Fruit fly (Drosophila melanogaster): Measurements from ENCODE around the gene out.

The out gene

DNA sequence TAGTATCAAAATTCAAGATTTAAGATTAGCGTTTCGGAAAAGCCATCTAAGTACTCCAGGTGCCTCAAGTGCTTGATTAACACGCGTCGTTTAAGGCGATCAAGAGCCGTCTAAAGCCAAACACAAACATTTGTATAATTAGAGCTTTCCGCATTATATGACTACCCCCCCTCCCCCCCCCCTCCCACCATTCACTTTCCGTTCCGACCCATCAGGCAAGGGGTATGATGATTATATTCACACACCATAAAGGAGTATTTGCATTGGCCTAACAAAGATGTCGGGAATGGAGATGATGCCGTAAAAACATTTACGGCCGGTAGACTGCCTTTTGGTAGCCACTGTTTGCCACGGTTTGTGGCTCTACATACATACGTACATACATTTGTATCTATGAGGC, 15.4 kb downstream of the out start:
- peak; percentile 57 for TF ChIP-seq CG10543 (GFP tag; optimal IDR thresholded peaks at IDR 0.05)
- TF ChIP-seq CG2202 (tag; optimal IDR thresholded peaks at IDR 0.05): no peak
- TF ChIP-seq ttk (GFP tag; IDR thresholded peaks at IDR 0.05): no peak
- no peak for TF ChIP-seq trh (GFP tag; optimal IDR thresholded peaks at IDR 0.05)
- peak; percentile 23 for TF ChIP-seq Asciz (GFP tag; optimal IDR thresholded peaks at IDR 0.05)
- TF ChIP-seq CG18599 (GFP tag; optimal IDR thresholded peaks at IDR 0.05): peak; percentile 63
- TF ChIP-seq Hmr (GFP tag; optimal IDR thresholded peaks at IDR 0.05): peak; percentile 62
- no peak for TF ChIP-seq shn (GFP tag; optimal IDR thresholded peaks at IDR 0.05)
- TF ChIP-seq cg (GFP tag; optimal IDR thresholded peaks at IDR 0.05): no peak
- TF ChIP-seq Nf-YC (tag; optimal IDR thresholded peaks at IDR 0.05): peak; percentile 45
- 0 out of 2 replicates have a peak, but pooled peaks have one; percentile 25 for TF ChIP-seq Rfx (GFP tag; IDR thresholded peaks at IDR 0.05)
- peak; percentile 38 for TF ChIP-seq CG5180 (GFP tag; optimal IDR thresholded peaks at IDR 0.05)
- TF ChIP-seq CG12071 (GFP tag; optimal IDR thresholded peaks at IDR 0.05): peak; percentile 72
- peak; percentile 16 for TF ChIP-seq HHEX (GFP tag; optimal IDR thresholded peaks at IDR 0.05)
- TF ChIP-seq fd3F (GFP tag; optimal IDR thresholded peaks at IDR 0.05): peak; percentile 43
- TF ChIP-seq CG17359 (tag; optimal IDR thresholded peaks at IDR 0.05): peak; percentile 40
- 0 out of 3 replicates have a peak, but pooled peaks have one; percentile 17 for TF ChIP-seq CG11456 (GFP tag; IDR thresholded peaks at IDR 0.05)
- TF ChIP-seq dysf (GFP tag; IDR thresholded peaks at IDR 0.05): no peak
- TF ChIP-seq CG15269 (tag; optimal IDR thresholded peaks at IDR 0.05): peak; percentile 63
- peak; percentile 63 for TF ChIP-seq exex (tag; optimal IDR thresholded peaks at IDR 0.05)
- peak; percentile 13 for TF ChIP-seq CG15601 (tag; optimal IDR thresholded peaks at IDR 0.05)
- TF ChIP-seq fd64A (GFP tag; optimal IDR thresholded peaks at IDR 0.05): peak; percentile 6
- TF ChIP-seq CG8924 (tag; optimal IDR thresholded peaks at IDR 0.05): peak; percentile 17
- TF ChIP-seq Hey (tag; optimal IDR thresholded peaks at IDR 0.05): peak; percentile 23
- TF ChIP-seq sob (GFP tag; IDR thresholded peaks at IDR 0.05): peak; percentile 49; the same call in 1 of the 2 replicates
- TF ChIP-seq CG12769 (tag; optimal IDR thresholded peaks at IDR 0.05): peak; percentile 57
- TF ChIP-seq cato (GFP tag; optimal IDR thresholded peaks at IDR 0.05; ENCODE audit: borderline replicate concordance): no peak
- TF ChIP-seq CG15011 (GFP tag; optimal IDR thresholded peaks at IDR 0.05): peak; percentile 1
- TF ChIP-seq Fer3 (tag; optimal IDR thresholded peaks at IDR 0.05): peak; percentile 22
- peak; percentile 56 for TF ChIP-seq sug (tag; optimal IDR thresholded peaks at IDR 0.05)
- no peak for TF ChIP-seq CG12104 (GFP tag; optimal IDR thresholded peaks at IDR 0.05)
- TF ChIP-seq Atf6 (GFP tag; IDR thresholded peaks at IDR 0.05): peak; percentile 24; the same call in 1 of the 2 replicates
- TF ChIP-seq mirr (GFP tag; optimal IDR thresholded peaks at IDR 0.05): peak; percentile 63
- peak in 1 of 2 experiments; percentile 32 for TF ChIP-seq Hr51 (GFP tag; optimal IDR thresholded peaks at IDR 0.05)
- TF ChIP-seq az2 (GFP tag; optimal IDR thresholded peaks at IDR 0.05): no peak
- no peak for TF ChIP-seq CG12155 (GFP tag; optimal IDR thresholded peaks at IDR 0.05)
- TF ChIP-seq CG13296 (GFP tag; optimal IDR thresholded peaks at IDR 0.05): peak; percentile 30
- TF ChIP-seq BtbVII (GFP tag; optimal IDR thresholded peaks at IDR 0.05): peak; percentile 38
- peak; percentile 42 for TF ChIP-seq schlank (tag; optimal IDR thresholded peaks at IDR 0.05)
- TF ChIP-seq crol (GFP tag; IDR thresholded peaks at IDR 0.05): peak; percentile 56
- no peak for TF ChIP-seq Stat92E (GFP tag; optimal IDR thresholded peaks at IDR 0.05)
- peak; percentile 67 for TF ChIP-seq CG2678 (tag; optimal IDR thresholded peaks at IDR 0.05)
- TF ChIP-seq CG31365 (tag; optimal IDR thresholded peaks at IDR 0.05): peak; percentile 2
- peak; percentile 21 for TF ChIP-seq tap (tag; optimal IDR thresholded peaks at IDR 0.05)
- peak; percentile 27 for TF ChIP-seq odd (GFP tag; optimal IDR thresholded peaks at IDR 0.05)
- no peak for TF ChIP-seq CG17829 (tag; optimal IDR thresholded peaks at IDR 0.05)
- 0 out of 2 replicates have a peak, but pooled peaks have one; percentile 32 for TF ChIP-seq CG31441 (GFP tag; IDR thresholded peaks at IDR 0.05)
- TF ChIP-seq CoRest (tag; optimal IDR thresholded peaks at IDR 0.05): peak; percentile 10
- TF ChIP-seq CG3281 (GFP tag; optimal IDR thresholded peaks at IDR 0.05): peak; percentile 50

All from whole organism, embryonic.